Fruit fly (Drosophila melanogaster): Measurements from ENCODE around the gene Pgd.

dm6 chrX:2197414-2198271, 52.7 kb downstream of the Pgd start:
- TF ChIP-seq Clk (GFP tag; optimal IDR thresholded peaks at IDR 0.05) (no peak), CG14711 (tag; optimal IDR thresholded peaks at IDR 0.05) (no peak), Hr96 (GFP tag; optimal IDR thresholded peaks at IDR 0.05) (no peak), CG33017 (tag; optimal IDR thresholded peaks at IDR 0.05) (no peak), cic (GFP tag; optimal IDR thresholded peaks at IDR 0.05) (no peak), kay (GFP tag; ENCODE audit: borderline replicate concordance) (no peak), CG7045 (GFP tag; optimal IDR thresholded peaks at IDR 0.05) (no peak), CG11617 (GFP tag; optimal IDR thresholded peaks at IDR 0.05) (no peak), CG1620 (GFP tag; optimal IDR thresholded peaks at IDR 0.05) (no peak), bab1 (GFP tag; optimal IDR thresholded peaks at IDR 0.05) (no peak), cnc (optimal IDR thresholded peaks at IDR 0.05) (no peak), pad (GFP tag; optimal IDR thresholded peaks at IDR 0.05) (no peak)

All from whole organism, adult.